Worm (Caenorhabditis elegans) whole organism, young adult: Measurements from ENCODE around the gene F08D12.2.

Experiments used
- B0035.1 ChIP-seq: sonication (generic microtip); optimal IDR thresholded peaks from 2 replicates; lab custom pipeline; 2016; ENCODE audit warnings: missing genetic modification characterization, mild to moderate bottlenecking, missing compliant biosample characterization, missing genotype, missing genetic modification reagents
- C06A6.2 ChIP-seq: fragments of 200-800 bp; sonication (Bioruptor generic); conservative IDR thresholded peaks from 2 replicates; pipeline ENCODE4 v1.3.6; 2022; ENCODE audit warnings: missing genetic modification characterization, missing compliant biosample characterization
- C17E4.6 ChIP-seq: fragments of 200-800 bp; sonication (Bioruptor generic); IDR thresholded peaks from 2 replicates; pipeline ENCODE4 v1.3.6; 2022; ENCODE audit warnings: missing genetic modification reagents, missing genetic modification characterization, missing compliant biosample characterization
- F23B12.7 ChIP-seq: sonication (generic microtip); optimal IDR thresholded peaks from 2 replicates; lab custom pipeline; 2017; ENCODE audit warnings: missing genetic modification characterization, mild to moderate bottlenecking, missing compliant biosample characterization, antibody characterized with exemption, moderate library complexity; ENCODE audit not compliant: insufficient read depth
- F33H1.4 ChIP-seq: fragments of 200-800 bp; sonication (Bioruptor generic); IDR thresholded peaks from 2 replicates; pipeline ENCODE4 v1.3.6; 2022; ENCODE audit warnings: missing genetic modification reagents, missing genetic modification characterization, missing compliant biosample characterization
- F49E8.2 ChIP-seq: sonication (generic microtip); optimal IDR thresholded peaks from 3 replicates; lab custom pipeline; 2017; ENCODE audit warnings: missing genetic modification characterization, mild to moderate bottlenecking, missing compliant biosample characterization, antibody characterized with exemption, moderate library complexity; ENCODE audit not compliant: insufficient read depth
- F55B11.4 ChIP-seq: sonication (generic microtip); optimal IDR thresholded peaks from 2 replicates; lab custom pipeline; 2016; ENCODE audit warnings: missing compliant biosample characterization, missing genetic modification characterization, borderline replicate concordance; ENCODE audit not compliant: insufficient read depth
- F57A8.1 ChIP-seq: fragments of 200-800 bp; sonication (Bioruptor generic); optimal IDR thresholded peaks from 2 replicates; lab custom pipeline; 2018; ENCODE audit warnings: mild to moderate bottlenecking, missing genetic modification characterization, moderate library complexity, missing compliant biosample characterization
- F57C9.4 ChIP-seq: sonication (generic microtip); optimal IDR thresholded peaks from 2 replicates; lab custom pipeline; 2017; ENCODE audit warnings: mild to moderate bottlenecking, missing genetic modification characterization, missing compliant biosample characterization
- K11D2.4 ChIP-seq: fragments of 200-800 bp; sonication (Bioruptor generic); IDR thresholded peaks from 2 replicates; pipeline ENCODE4 v1.3.6; 2022; ENCODE audit warnings: missing genetic modification reagents, missing genetic modification characterization, missing compliant biosample characterization
- T26A5.8 ChIP-seq: sonication (generic microtip); optimal IDR thresholded peaks from 2 replicates; lab custom pipeline; 2016; ENCODE audit warnings: missing genetic modification characterization, missing compliant biosample characterization
- ZK185.1 ChIP-seq: sonication (generic microtip); optimal IDR thresholded peaks from 2 replicates; lab custom pipeline; 2016; ENCODE audit warnings: mild to moderate bottlenecking, missing genetic modification characterization, missing compliant biosample characterization; ENCODE audit not compliant: poor library complexity, severe bottlenecking
- ama-1 ChIP-seq, 3 experiments: fragments of 150-350 bp in 1 of 3; sonication (generic microtip) in 2 of 3; optimal IDR thresholded peaks; 2 replicates each; lab custom pipeline; 2014 to 2018; ENCODE audit warnings: missing biosample characterization in 2 of 3, missing genetic modification characterization in 2 of 3, missing genetic modification reagents in 2 of 3
- aptf-3 ChIP-seq: fragments of 200-800 bp; sonication (Bioruptor generic); IDR thresholded peaks from 2 replicates; pipeline ENCODE4 v1.3.6; 2022; ENCODE audit warnings: missing genetic modification characterization, missing compliant biosample characterization
- atf-7 ChIP-seq: sonication (generic microtip); optimal IDR thresholded peaks from 2 replicates; lab custom pipeline; 2017; ENCODE audit warnings: mild to moderate bottlenecking, missing genetic modification characterization, missing compliant biosample characterization
- athp-1 ChIP-seq: sonication (generic microtip); optimal IDR thresholded peaks from 2 replicates; lab custom pipeline; 2017; ENCODE audit warnings: mild to moderate bottlenecking, missing genetic modification characterization, missing compliant biosample characterization
- bed-2 ChIP-seq: fragments of 200-800 bp; sonication (Bioruptor generic); IDR thresholded peaks from 2 replicates; pipeline ENCODE4 v1.3.6; 2022; ENCODE audit warnings: missing genetic modification reagents, missing genetic modification characterization, missing compliant biosample characterization
- ceh-100 ChIP-seq: fragments of 200-800 bp; sonication (Bioruptor generic); IDR thresholded peaks from 2 replicates; pipeline ENCODE4 v1.3.6; 2022; ENCODE audit warnings: missing genetic modification reagents, missing genetic modification characterization, missing compliant biosample characterization
- ceh-91 ChIP-seq: fragments of 200-800 bp; sonication (Bioruptor generic); IDR thresholded peaks from 2 replicates; pipeline ENCODE4 v1.3.6; 2022; ENCODE audit warnings: missing genetic modification reagents, missing genetic modification characterization, missing compliant biosample characterization
- dox-1 ChIP-seq: fragments of 200-800 bp; sonication (Bioruptor generic); IDR thresholded peaks from 2 replicates; pipeline ENCODE4 v1.3.6; 2022; ENCODE audit warnings: missing genetic modification reagents, missing genetic modification characterization, missing compliant biosample characterization
- dpff-1 ChIP-seq: sonication (generic microtip); optimal IDR thresholded peaks from 2 replicates; lab custom pipeline; 2017; ENCODE audit warnings: mild to moderate bottlenecking, missing genetic modification characterization, missing compliant biosample characterization
- efl-1 ChIP-seq: fragments of 150-350 bp; optimal IDR thresholded peaks from 2 replicates; lab custom pipeline; 2014; ENCODE audit warnings: missing biosample characterization, missing genetic modification reagents, missing genetic modification characterization
- ekl-4 ChIP-seq: fragments of 200-800 bp; sonication (Bioruptor generic); IDR thresholded peaks from 2 replicates; pipeline ENCODE4 v1.3.6; 2022; ENCODE audit warnings: missing genetic modification reagents, missing genetic modification characterization, missing compliant biosample characterization
- hmg-1.2 ChIP-seq: fragments of 200-800 bp; sonication (Bioruptor generic); IDR thresholded peaks from 2 replicates; pipeline ENCODE4 v1.3.6; 2022; ENCODE audit warnings: missing genetic modification reagents, missing genetic modification characterization, missing compliant biosample characterization
- hrde-1 ChIP-seq: sonication (generic microtip); optimal IDR thresholded peaks from 2 replicates; lab custom pipeline; 2016; ENCODE audit warnings: missing genetic modification characterization, mild to moderate bottlenecking, missing compliant biosample characterization, moderate library complexity, missing genotype, missing genetic modification reagents, borderline replicate concordance
- let-607 ChIP-seq, 2 experiments: fragments of 200-800 bp in 1 of 2; sonication (Bioruptor generic) in 1 of 2; sonication (generic microtip) in 1 of 2; optimal IDR thresholded peaks; 2 replicates each; lab custom pipeline; 2016 to 2018; ENCODE audit warnings: mild to moderate bottlenecking in 2 of 2, missing compliant biosample characterization in 2 of 2, missing genetic modification characterization in 2 of 2, moderate library complexity in 2 of 2, missing genotype in 1 of 2
- lin-26 ChIP-seq: fragments of 200-800 bp; sonication (Bioruptor generic); IDR thresholded peaks from 2 replicates; pipeline ENCODE4 v1.3.6; 2022; ENCODE audit warnings: missing genetic modification reagents, missing genetic modification characterization, missing compliant biosample characterization
- madf-10 ChIP-seq: sonication (generic microtip); optimal IDR thresholded peaks from 2 replicates; lab custom pipeline; 2016; ENCODE audit warnings: mild to moderate bottlenecking, missing genetic modification characterization, missing compliant biosample characterization
- madf-3 ChIP-seq: fragments of 200-800 bp; sonication (Bioruptor generic); IDR thresholded peaks from 2 replicates; pipeline ENCODE4 v1.3.6; 2022; ENCODE audit warnings: missing genetic modification reagents, missing genetic modification characterization, missing compliant biosample characterization
- madf-6 ChIP-seq: fragments of 200-800 bp; sonication (Bioruptor generic); IDR thresholded peaks from 2 replicates; pipeline ENCODE4 v1.3.6; 2022; ENCODE audit warnings: missing genetic modification reagents, missing genetic modification characterization, missing compliant biosample characterization
- mel-28 ChIP-seq: sonication (generic microtip); optimal IDR thresholded peaks from 2 replicates; lab custom pipeline; 2016; ENCODE audit warnings: borderline replicate concordance, mild to moderate bottlenecking, missing genetic modification characterization, missing compliant biosample characterization
- nfya-1 ChIP-seq: sonication (generic microtip); optimal IDR thresholded peaks from 2 replicates; lab custom pipeline; 2017; ENCODE audit warnings: antibody characterized with exemption, missing compliant biosample characterization, missing genetic modification characterization, borderline replicate concordance; ENCODE audit not compliant: insufficient read depth
- nfyb-1 ChIP-seq: fragments of 200-800 bp; sonication (Bioruptor generic); IDR thresholded peaks from 2 replicates; pipeline ENCODE4 v1.3.6; 2022; ENCODE audit warnings: missing genetic modification reagents, missing genetic modification characterization, missing compliant biosample characterization
- nhr-27 ChIP-seq: fragments of 200-800 bp; sonication (Bioruptor generic); optimal IDR thresholded peaks from 2 replicates; lab custom pipeline; 2018; ENCODE audit warnings: mild to moderate bottlenecking, missing genetic modification characterization, moderate library complexity, missing compliant biosample characterization
- rpc-1 ChIP-seq, 2 experiments: fragments of 150-350 bp in 1 of 2; sonication (generic microtip) in 1 of 2; optimal IDR thresholded peaks; 2 replicates each; lab custom pipeline; 2014 to 2018; ENCODE audit warnings: missing biosample characterization in 1 of 2, missing genetic modification characterization in 1 of 2, missing genetic modification reagents in 1 of 2, missing genotype in 1 of 2
- sdz-38 ChIP-seq: sonication (generic microtip); optimal IDR thresholded peaks from 2 replicates; lab custom pipeline; 2016; ENCODE audit warnings: missing genotype, missing genetic modification characterization, missing compliant biosample characterization
- snpc-1.3 ChIP-seq: sonication (generic microtip); optimal IDR thresholded peaks from 2 replicates; lab custom pipeline; 2017; ENCODE audit warnings: missing genetic modification characterization, mild to moderate bottlenecking, missing compliant biosample characterization, antibody characterized with exemption, moderate library complexity, missing genotype, missing genetic modification reagents; ENCODE audit not compliant: insufficient read depth
- snpc-3.4 ChIP-seq: sonication (generic microtip); optimal IDR thresholded peaks from 2 replicates; lab custom pipeline; 2017; ENCODE audit warnings: missing genetic modification characterization, mild to moderate bottlenecking, missing compliant biosample characterization, antibody characterized with exemption, moderate library complexity, missing genotype, missing genetic modification reagents
- snpc-4 ChIP-seq, 5 experiments: fragments of 150-350 bp in 1 of 5; sonication (generic microtip) in 4 of 5; optimal IDR thresholded peaks; 2 replicates each; lab custom pipeline; 2014 to 2018; ENCODE audit warnings: missing genetic modification characterization in 5 of 5, missing biosample characterization in 3 of 5, antibody characterized with exemption in 2 of 5, mild to moderate bottlenecking in 2 of 5, missing compliant biosample characterization in 2 of 5, missing genotype in 2 of 5, moderate library complexity in 2 of 5, missing genetic modification reagents in 1 of 5
- sptf-2 ChIP-seq: fragments of 200-800 bp; sonication (Bioruptor generic); optimal IDR thresholded peaks from 2 replicates; lab custom pipeline; 2018; ENCODE audit warnings: mild to moderate bottlenecking, missing genetic modification characterization, missing compliant biosample characterization
- unc-130 ChIP-seq: sonication (generic microtip); optimal IDR thresholded peaks from 2 replicates; lab custom pipeline; 2016; ENCODE audit warnings: missing genetic modification reagents, missing genetic modification characterization, missing compliant biosample characterization
- ztf-22 ChIP-seq: fragments of 200-800 bp; sonication (Bioruptor generic); optimal IDR thresholded peaks from 2 replicates; lab custom pipeline; 2018; ENCODE audit warnings: mild to moderate bottlenecking, missing genetic modification characterization, moderate library complexity, missing compliant biosample characterization
- ztf-25 ChIP-seq: fragments of 200-800 bp; sonication (Bioruptor generic); IDR thresholded peaks from 2 replicates; pipeline ENCODE4 v1.3.6; 2022; ENCODE audit warnings: missing genetic modification reagents, missing genetic modification characterization, missing compliant biosample characterization
- ztf-26 ChIP-seq: sonication (generic microtip); optimal IDR thresholded peaks from 2 replicates; lab custom pipeline; 2017; ENCODE audit warnings: missing genetic modification characterization, missing compliant biosample characterization
- ztf-3 ChIP-seq: fragments of 200-800 bp; sonication (Bioruptor generic); optimal IDR thresholded peaks from 2 replicates; lab custom pipeline; 2018; ENCODE audit warnings: mild to moderate bottlenecking, missing genetic modification characterization, missing compliant biosample characterization
- ztf-6 ChIP-seq: fragments of 200-800 bp; sonication (Bioruptor generic); IDR thresholded peaks from 2 replicates; pipeline ENCODE4 v1.3.6; 2022; ENCODE audit warnings: missing genetic modification reagents, missing genetic modification characterization, missing compliant biosample characterization

F08D12.2 gene

DNA sequence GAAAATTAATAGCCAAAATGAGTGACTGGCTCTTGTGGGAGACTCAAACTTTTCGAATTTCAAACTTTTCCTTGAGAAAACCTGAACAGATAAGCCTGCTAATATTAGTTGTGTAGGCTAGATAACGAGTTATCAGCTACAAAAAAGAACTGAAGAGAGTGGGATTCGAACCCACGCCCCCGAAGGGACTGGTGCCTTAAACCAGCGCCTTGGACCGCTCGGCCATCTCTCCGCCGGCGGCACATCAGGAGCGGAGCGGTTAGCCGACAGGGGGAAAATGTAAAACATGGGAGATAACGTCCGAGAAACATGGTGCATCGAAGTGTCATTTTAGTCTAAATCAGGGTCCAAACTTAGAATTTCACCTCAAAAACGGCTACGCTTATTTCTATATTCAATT lies 45.8 kb upstream of the F08D12.2 start (continued):
- TF ChIP-seq hmg-1.2 (GFP tag; lab: Robert Waterston, UW) (peak; percentile 55), ztf-22 (GFP tag; lab: Kevin White, UChicago) (no peak), snpc-1.3 (tag; lab: Kevin White, UChicago) (no peak), madf-10 (tag; lab: Kevin White, UChicago) (no peak), hrde-1 (tag; lab: Kevin White, UChicago) (no peak), F33H1.4 (GFP tag; lab: Robert Waterston, UW) (no peak), rpc-1 (optimal IDR thresholded peaks at IDR 0.05; lab: Kevin White, UChicago) (peak; percentile 50), rpc-1 (tag; optimal IDR thresholded peaks at IDR 0.05; lab: Kevin White, UChicago) (peak; percentile 75), K11D2.4 (no peak), madf-3 (GFP tag; lab: Robert Waterston, UW) (no peak), athp-1 (tag; lab: Kevin White, UChicago) (no peak), ztf-3 (GFP tag; lab: Kevin White, UChicago) (no peak), atf-7 (tag; lab: Kevin White, UChicago) (no peak), madf-6 (peak; percentile 53; the same call in 1 of the 2 replicates), bed-2 (GFP tag; lab: Robert Waterston, UW) (no peak), ama-1 (optimal IDR thresholded peaks at IDR 0.05; lab: Kevin White, UChicago) (no peak), ama-1 (GFP tag; optimal IDR thresholded peaks at IDR 0.05; lab: Kevin White, UChicago) (no peak), unc-130 (GFP tag; lab: Kevin White, UChicago) (no peak), ceh-91 (no peak), efl-1 (no peak), F57A8.1 (GFP tag; lab: Kevin White, UChicago) (no peak), F23B12.7 (tag; lab: Kevin White, UChicago) (no peak), nfya-1 (tag; lab: Kevin White, UChicago) (no peak), dpff-1 (tag; lab: Kevin White, UChicago) (no peak), F49E8.2 (tag; lab: Kevin White, UChicago) (no peak), let-607 (tag; optimal IDR thresholded peaks at IDR 0.05; lab: Kevin White, UChicago) (no peak), aptf-3 (GFP tag; lab: Robert Waterston, UW) (no peak), nhr-27 (tag; lab: Kevin White, UChicago) (no peak), sptf-2 (GFP tag; lab: Kevin White, UChicago) (no peak), T26A5.8 (tag; lab: Kevin White, UChicago) (no peak), B0035.1 (no peak), lin-26 (peak; percentile 76), F55B11.4 (tag; lab: Kevin White, UChicago) (no peak), ztf-25 (GFP tag; lab: Robert Waterston, UW) (peak; percentile 62; the same call in 1 of the 2 replicates), ekl-4 (no peak), ztf-26 (tag; lab: Kevin White, UChicago) (no peak), F57C9.4 (tag; lab: Kevin White, UChicago) (no peak), snpc-4 (GFP tag; optimal IDR thresholded peaks at IDR 0.05; lab: Kevin White, UChicago) (no peak), snpc-4 (tag; optimal IDR thresholded peaks at IDR 0.05; lab: Kevin White, UChicago) (peak in 2 of 4 experiments; percentile 2 to 20), nfyb-1 (peak; percentile 68; the same call in 1 of the 2 replicates), C17E4.6 (GFP tag; lab: Robert Waterston, UW) (no peak), snpc-3.4 (no peak), mel-28 (tag; lab: Kevin White, UChicago) (no peak), sdz-38 (tag; lab: Kevin White, UChicago) (no peak), ZK185.1 (tag; lab: Kevin White, UChicago) (no peak), C06A6.2 (GFP tag; lab: Robert Waterston, UW) (no peak), dox-1 (GFP tag; lab: Robert Waterston, UW) (no peak; the same call in 1 of the 2 replicates), ceh-100 (no peak), ztf-6 (no peak)
